Fruit fly (Drosophila melanogaster) whole organism, wandering third instar larva: ENCODE results near the gene CG14277.

Experiments
- CrebA ChIP-seq: fragments of 200-800 bp; sonication (Bioruptor generic); optimal IDR thresholded peaks from 2 replicates; lab custom pipeline; 2016; ENCODE audit warnings: missing biosample characterization, mild to moderate bottlenecking, missing genetic modification characterization, borderline replicate concordance
- Dfd ChIP-seq: fragments of >200 bp; optimal IDR thresholded peaks from 2 replicates; lab custom pipeline; 2017; ENCODE audit warnings: missing biosample characterization, missing genetic modification characterization
- Hnf4 ChIP-seq: fragments of 200-800 bp; sonication (Bioruptor generic); optimal IDR thresholded peaks from 2 replicates; lab custom pipeline; 2016; ENCODE audit warnings: missing biosample characterization, mild to moderate bottlenecking, missing genetic modification characterization
- N ChIP-seq: fragments of >200 bp; optimal IDR thresholded peaks from 2 replicates; lab custom pipeline; 2018; ENCODE audit warnings: missing biosample characterization, missing external identifiers, missing genetic modification characterization
- OdsH ChIP-seq: fragments of 200-800 bp; sonication (Bioruptor generic); optimal IDR thresholded peaks from 2 replicates; lab custom pipeline; 2016; ENCODE audit warnings: missing biosample characterization, mild to moderate bottlenecking, missing genetic modification characterization
- br ChIP-seq: fragments of 200-800 bp; sonication (Bioruptor generic); optimal IDR thresholded peaks from 2 replicates; lab custom pipeline; 2016; ENCODE audit warnings: missing biosample characterization, missing genetic modification characterization
- dmrt93B ChIP-seq: fragments of 200-800 bp; sonication (Bioruptor generic); optimal IDR thresholded peaks from 2 replicates; lab custom pipeline; 2018; ENCODE audit warnings: missing biosample characterization, mild to moderate bottlenecking, missing genetic modification characterization
- lola ChIP-seq: fragments of >200 bp; optimal IDR thresholded peaks from 2 replicates; lab custom pipeline; 2017; ENCODE audit warnings: missing biosample characterization, missing genetic modification characterization
- pan ChIP-seq: fragments of >200 bp; optimal IDR thresholded peaks from 2 replicates; lab custom pipeline; 2017
- usp ChIP-seq: fragments of >200 bp; optimal IDR thresholded peaks from 2 replicates; lab custom pipeline; 2017; ENCODE audit warnings: missing biosample characterization, missing genetic modification characterization

- TF ChIP-seq lola (GFP tag; lab: Kevin White, UChicago) (no peak), pan (lab: Kevin White, UChicago) (no peak), dmrt93B (no peak), br (GFP tag; lab: Kevin White, UChicago) (no peak), N (GFP tag; lab: Kevin White, UChicago) (no peak), OdsH (GFP tag; lab: Kevin White, UChicago) (no peak), Hnf4 (no peak), Dfd (GFP tag; lab: Kevin White, UChicago) (no peak), CrebA (no peak), usp (GFP tag; lab: Kevin White, UChicago) (no peak)
Measured at dm6 chr2L:8284913-8285619, 42.8 kb downstream of the CG14277 start.
